Fruit fly (Drosophila melanogaster): ENCODE measurements around the gene Clp.

Gene Clp

DNA sequence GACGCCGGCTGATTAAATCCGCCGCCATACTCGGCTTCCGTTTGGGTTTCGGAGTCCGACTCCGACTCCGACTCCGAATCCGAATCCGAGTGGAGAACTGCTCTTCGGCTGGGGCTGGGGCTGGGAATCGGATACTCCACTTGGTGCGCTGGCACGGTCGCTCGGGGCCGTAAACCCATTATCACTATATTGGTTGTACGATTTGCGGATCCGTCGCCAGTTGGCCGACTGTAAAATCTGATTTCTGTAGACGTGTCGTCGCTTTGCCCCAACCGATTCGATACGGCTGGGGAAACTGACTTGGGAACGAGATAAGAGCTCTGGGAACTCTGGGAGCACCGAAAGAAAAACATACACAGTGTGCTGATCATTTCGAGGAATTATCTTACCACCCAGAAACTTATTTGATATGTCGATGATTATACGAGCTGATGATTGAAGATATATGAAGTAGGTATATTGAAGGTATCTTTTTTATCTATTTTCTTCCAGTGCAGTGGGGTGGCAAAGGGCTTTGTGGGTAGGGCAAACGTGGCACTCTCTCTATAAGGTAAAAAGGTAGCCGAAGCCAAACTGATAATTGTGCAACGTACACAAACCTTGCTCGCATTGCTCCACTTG, 38.2 kb downstream of the Clp start (continued):
- peak; percentile 30 for TF ChIP-seq CG1602 (GFP tag; optimal IDR thresholded peaks at IDR 0.05)
- no peak for TF ChIP-seq CG2129 (GFP tag; IDR thresholded peaks at IDR 0.05; ENCODE audit: partially characterized antibody)
- TF ChIP-seq CG8290 (GFP tag; optimal IDR thresholded peaks at IDR 0.05): peak; percentile 30
- TF ChIP-seq CG8290 (tag; optimal IDR thresholded peaks at IDR 0.05): peak in 1 of 2 experiments; percentile 57
- peak; percentile 13 for TF ChIP-seq CG15514 (GFP tag; optimal IDR thresholded peaks at IDR 0.05)
- peak; percentile 89 for TF ChIP-seq sens (GFP tag)
- TF ChIP-seq CG15011 (GFP tag; optimal IDR thresholded peaks at IDR 0.05): no peak
- TF ChIP-seq CG34224 (GFP tag; IDR thresholded peaks at IDR 0.05; ENCODE audit: partially characterized antibody): no peak
- no peak for TF ChIP-seq Mad (GFP tag; optimal IDR thresholded peaks at IDR 0.05)
- no peak for TF ChIP-seq CG3281 (GFP tag; optimal IDR thresholded peaks at IDR 0.05)
- peak; percentile 55 for TF ChIP-seq pnt (GFP tag; optimal IDR thresholded peaks at IDR 0.05)
- no peak for TF ChIP-seq CG9797 (GFP tag; optimal IDR thresholded peaks at IDR 0.05)
- peak; percentile 25 for TF ChIP-seq dmrt11E (tag; optimal IDR thresholded peaks at IDR 0.05)
- TF ChIP-seq ab (GFP tag; optimal IDR thresholded peaks at IDR 0.05): no peak
- peak; percentile 93 for TF ChIP-seq ci (GFP tag; IDR thresholded peaks at IDR 0.05)
- peak; percentile 53 for TF ChIP-seq CHES-1-like (GFP tag; optimal IDR thresholded peaks at IDR 0.05)
- no peak for TF ChIP-seq mld (GFP tag; IDR thresholded peaks at IDR 0.05; ENCODE audit: partially characterized antibody)
- TF ChIP-seq Vsx1 (GFP tag; optimal IDR thresholded peaks at IDR 0.05): no peak
- peak; percentile 51; the same call in 1 of the 2 replicates for TF ChIP-seq CG3847 (GFP tag; IDR thresholded peaks at IDR 0.05)
- TF ChIP-seq Fer3 (tag; optimal IDR thresholded peaks at IDR 0.05): peak; percentile 27
- TF ChIP-seq zfh1 (GFP tag; IDR thresholded peaks at IDR 0.05): peak; percentile 56; the same call in 1 of the 3 replicates
- TF ChIP-seq sob (GFP tag; IDR thresholded peaks at IDR 0.05): no peak
- no peak for TF ChIP-seq crol (GFP tag; IDR thresholded peaks at IDR 0.05)
- TF ChIP-seq sna (GFP tag; IDR thresholded peaks at IDR 0.05; ENCODE audit: partially characterized antibody): no peak
- TF ChIP-seq H15 (GFP tag; IDR thresholded peaks at IDR 0.05): peak; percentile 64; the same call in 2 of the 3 replicates
- peak; percentile 52 for TF ChIP-seq lilli (GFP tag; optimal IDR thresholded peaks at IDR 0.05)
- TF ChIP-seq CG8281 (tag; optimal IDR thresholded peaks at IDR 0.05): no peak
- TF ChIP-seq usp (GFP tag; optimal IDR thresholded peaks at IDR 0.05): no peak
- TF ChIP-seq scrt (GFP tag; optimal IDR thresholded peaks at IDR 0.05): no peak
- TF ChIP-seq CG14014 (GFP tag; IDR thresholded peaks at IDR 0.05): peak; percentile 41; the same call in 1 of the 2 replicates
- no peak for TF ChIP-seq CG3726 (GFP tag; IDR thresholded peaks at IDR 0.05)
- TF ChIP-seq disco-r (GFP tag; optimal IDR thresholded peaks at IDR 0.05): peak; percentile 57
- TF ChIP-seq Atf6 (GFP tag; IDR thresholded peaks at IDR 0.05): peak; percentile 75; the same call in 1 of the 2 replicates
- no peak for TF ChIP-seq ERR (GFP tag; optimal IDR thresholded peaks at IDR 0.05)
- peak; percentile 53 for TF ChIP-seq CG1529 (GFP tag; optimal IDR thresholded peaks at IDR 0.05)
- TF ChIP-seq CG42726 (GFP tag; IDR thresholded peaks at IDR 0.05; ENCODE audit: partially characterized antibody): no peak
- TF ChIP-seq Blimp-1 (GFP tag; optimal IDR thresholded peaks at IDR 0.05): peak; percentile 55
- TF ChIP-seq otp (GFP tag; IDR thresholded peaks at IDR 0.05): peak; percentile 73
- peak; percentile 31; the same call in 1 of the 3 replicates for TF ChIP-seq CG17361 (GFP tag; IDR thresholded peaks at IDR 0.05)
- TF ChIP-seq HLH3B (GFP tag; IDR thresholded peaks at IDR 0.05): peak; percentile 73
- no peak for TF ChIP-seq CG17912 (GFP tag; optimal IDR thresholded peaks at IDR 0.05)
- no peak; the same call in 1 of the 2 replicates for TF ChIP-seq CG14667 (GFP tag; IDR thresholded peaks at IDR 0.05)
- peak; percentile 68; the same call in 2 of the 3 replicates for TF ChIP-seq CG11695 (GFP tag; IDR thresholded peaks at IDR 0.05)
- peak; percentile 29 for TF ChIP-seq CG9727 (GFP tag; optimal IDR thresholded peaks at IDR 0.05)
- TF ChIP-seq CG4360 (GFP tag; IDR thresholded peaks at IDR 0.05): no peak
- TF ChIP-seq CG17802 (tag; optimal IDR thresholded peaks at IDR 0.05): no peak
- TF ChIP-seq CTCF (GFP tag; optimal IDR thresholded peaks at IDR 0.05): no peak
- peak; percentile 41 for TF ChIP-seq NC2β (GFP tag; optimal IDR thresholded peaks at IDR 0.05)
- peak; percentile 16 for TF ChIP-seq nerfin-1 (tag; optimal IDR thresholded peaks at IDR 0.05)
- TF ChIP-seq Hmr (GFP tag; optimal IDR thresholded peaks at IDR 0.05): peak; percentile 56
- peak; percentile 4 for TF ChIP-seq btn (GFP tag; optimal IDR thresholded peaks at IDR 0.05)
